Worm (Caenorhabditis elegans): ENCODE results near the gene C07G1.15.

DNA sequence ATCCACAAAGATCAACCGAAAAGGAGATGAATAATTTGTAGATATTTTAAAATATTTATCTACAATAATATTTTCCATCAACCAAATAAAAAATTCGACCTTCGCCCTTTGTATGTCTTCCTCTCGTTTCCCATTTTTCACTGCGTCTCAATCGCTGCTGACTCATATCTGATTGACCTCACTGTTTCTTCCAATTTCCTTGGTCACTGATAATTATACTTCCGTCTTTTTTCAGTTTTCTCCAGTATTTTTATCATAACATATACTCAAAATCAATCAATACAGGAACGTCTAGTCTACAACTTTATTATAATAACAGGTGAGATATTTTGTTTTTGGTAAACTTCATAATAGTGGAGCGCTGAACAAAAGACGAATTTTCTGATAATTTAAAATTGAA is 30.8 kb upstream of the C07G1.15 start, which contains the start of gene pmk-3:
- TF ChIP-seq pag-3 (tag; optimal IDR thresholded peaks at IDR 0.05; ENCODE audit: borderline replicate concordance) (no peak), elt-2 (tag; optimal IDR thresholded peaks at IDR 0.05) (no peak), F13H6.1 (tag; optimal IDR thresholded peaks at IDR 0.05) (no peak), ceh-31 (tag; optimal IDR thresholded peaks at IDR 0.05) (no peak), fkh-10 (GFP tag; optimal IDR thresholded peaks at IDR 0.05) (no peak), K02D7.2 (tag; optimal IDR thresholded peaks at IDR 0.05) (no peak)
